Worm (Caenorhabditis elegans) whole organism, L4 larva: ENCODE data around the gene T16G1.18.

Experiments
- D1046.2 ChIP-seq: fragments of 200-800 bp; sonication (Bioruptor generic); IDR thresholded peaks from 2 replicates; pipeline ENCODE4 v1.3.6; 2022; ENCODE audit warnings: missing genetic modification characterization, missing compliant biosample characterization
- F10B5.3 ChIP-seq: sonication (generic microtip); optimal IDR thresholded peaks from 2 replicates; lab custom pipeline; 2016; ENCODE audit warnings: mild to moderate bottlenecking, missing genetic modification characterization, missing compliant biosample characterization
- F49E8.2 ChIP-seq: sonication (generic microtip); optimal IDR thresholded peaks from 2 replicates; lab custom pipeline; 2016; ENCODE audit warnings: missing compliant biosample characterization, mild to moderate bottlenecking, missing genetic modification characterization, borderline replicate concordance
- T26A8.4 ChIP-seq: fragments of 200-800 bp; sonication (Bioruptor generic); IDR thresholded peaks from 2 replicates; pipeline ENCODE4 v1.3.6; 2022; ENCODE audit warnings: missing genetic modification characterization, missing compliant biosample characterization
- aha-1 ChIP-seq: fragments of 150-350 bp; peaks from one replicate; lab custom pipeline; 2014; ENCODE audit warnings: missing biosample characterization, missing genetic modification characterization
- ama-1 ChIP-seq: fragments of 150-350 bp; optimal IDR thresholded peaks from 2 replicates; lab custom pipeline; 2014; ENCODE audit warnings: inconsistent platforms, mixed read lengths
- arid-1 ChIP-seq: fragments of 200-800 bp; sonication (Bioruptor generic); conservative IDR thresholded peaks from 2 replicates; pipeline ENCODE4 v1.3.6; 2022; ENCODE audit warnings: missing genetic modification reagents, missing genetic modification characterization, missing compliant biosample characterization
- attf-4 ChIP-seq: sonication (generic microtip); optimal IDR thresholded peaks from 3 replicates; lab custom pipeline; 2017; ENCODE audit warnings: missing biosample characterization, missing genetic modification characterization
- ceh-20 ChIP-seq: fragments of 200-800 bp; sonication (Bioruptor generic); IDR thresholded peaks from 2 replicates; pipeline ENCODE4 v1.3.6; 2022; ENCODE audit warnings: missing genetic modification reagents, missing genetic modification characterization, missing compliant biosample characterization
- ceh-32 ChIP-seq: sonication (generic microtip); optimal IDR thresholded peaks from 2 replicates; lab custom pipeline; 2016; ENCODE audit warnings: mild to moderate bottlenecking, missing genetic modification characterization, missing compliant biosample characterization; ENCODE audit not compliant: poor library complexity
- ctbp-1 ChIP-seq: fragments of 200-800 bp; sonication (Bioruptor generic); IDR thresholded peaks from 2 replicates; pipeline ENCODE4 v1.3.6; 2022; ENCODE audit warnings: missing genetic modification reagents, missing genetic modification characterization, missing compliant biosample characterization
- daf-16 ChIP-seq, 3 experiments: sonication (generic microtip); optimal IDR thresholded peaks; 2 replicates each; lab custom pipeline; 2016 to 2017; ENCODE audit warnings: missing genetic modification characterization in 3 of 3, missing genetic modification reagents in 3 of 3, mild to moderate bottlenecking in 2 of 3, missing compliant biosample characterization in 2 of 3, missing biosample characterization in 1 of 3, moderate library complexity in 1 of 3
- daf-8 ChIP-seq: fragments of 200-800 bp; sonication (Bioruptor generic); IDR thresholded peaks from 2 replicates; pipeline ENCODE4 v1.3.6; 2022; ENCODE audit warnings: missing genetic modification characterization, missing compliant biosample characterization
- dmd-6 ChIP-seq: fragments of 200-800 bp; sonication (Bioruptor generic); IDR thresholded peaks from 2 replicates; pipeline ENCODE4 v1.3.6; 2022; ENCODE audit warnings: missing genetic modification reagents, missing genetic modification characterization, missing compliant biosample characterization
- dpl-1 ChIP-seq: fragments of 150-350 bp; optimal IDR thresholded peaks from 2 replicates; lab custom pipeline; 2014; ENCODE audit warnings: missing biosample characterization, missing genetic modification reagents, missing genetic modification characterization
- duxl-1 ChIP-seq: sonication (generic microtip); optimal IDR thresholded peaks from 2 replicates; lab custom pipeline; 2016; ENCODE audit warnings: mild to moderate bottlenecking, missing genetic modification characterization, moderate library complexity, missing compliant biosample characterization; ENCODE audit not compliant: poor library complexity
- dve-1 ChIP-seq: sonication (generic microtip); optimal IDR thresholded peaks from 2 replicates; lab custom pipeline; 2017; ENCODE audit warnings: antibody characterized with exemption, mild to moderate bottlenecking, missing genetic modification characterization, missing compliant biosample characterization; ENCODE audit not compliant: insufficient read depth
- egl-43 ChIP-seq: fragments of 200-800 bp; sonication (Bioruptor generic); IDR thresholded peaks from 2 replicates; pipeline ENCODE4 v1.3.6; 2022; ENCODE audit warnings: missing genetic modification reagents, missing genetic modification characterization, missing compliant biosample characterization
- hif-1 ChIP-seq, 2 experiments: sonication (generic microtip); optimal IDR thresholded peaks; 2 replicates each; lab custom pipeline; 2016 to 2017; ENCODE audit warnings: missing compliant biosample characterization in 2 of 2, missing genetic modification characterization in 2 of 2, missing genetic modification reagents in 2 of 2, missing genotype in 2 of 2, mild to moderate bottlenecking in 1 of 2
- hlh-11 ChIP-seq: fragments of 200-800 bp; sonication (Bioruptor generic); optimal IDR thresholded peaks from 2 replicates; lab custom pipeline; 2018; ENCODE audit warnings: mild to moderate bottlenecking, missing genetic modification characterization, missing compliant biosample characterization
- hlh-30 ChIP-seq: sonication (generic microtip); optimal IDR thresholded peaks from 2 replicates; lab custom pipeline; 2017; ENCODE audit warnings: antibody characterized with exemption, mild to moderate bottlenecking, missing genetic modification characterization, missing compliant biosample characterization; ENCODE audit not compliant: insufficient read depth
- hmg-1.1 ChIP-seq: fragments of 200-800 bp; sonication (Bioruptor generic); IDR thresholded peaks from 2 replicates; pipeline ENCODE4 v1.3.6; 2022; ENCODE audit warnings: missing genetic modification reagents, missing genetic modification characterization, missing compliant biosample characterization
- lin-1 ChIP-seq: fragments of 200-800 bp; sonication (Bioruptor generic); IDR thresholded peaks from 2 replicates; pipeline ENCODE4 v1.3.6; 2022; ENCODE audit warnings: missing genetic modification reagents, missing genetic modification characterization, missing compliant biosample characterization
- lin-15B ChIP-seq: fragments of 150-350 bp; sonication (generic microtip); optimal IDR thresholded peaks from 3 replicates; lab custom pipeline; 2014; ENCODE audit warnings: missing biosample characterization, missing genetic modification characterization
- lsy-2 ChIP-seq, 2 experiments: fragments of 150-350 bp in 1 of 2; sonication (generic microtip) in 1 of 2; optimal IDR thresholded peaks; 2 replicates each; lab custom pipeline; 2014 to 2017; ENCODE audit warnings: missing biosample characterization in 2 of 2, missing genetic modification characterization in 2 of 2
- mdt-29 ChIP-seq: fragments of 200-800 bp; sonication (Bioruptor generic); IDR thresholded peaks from 2 replicates; pipeline ENCODE4 v1.3.6; 2022; ENCODE audit warnings: missing genetic modification reagents, missing genetic modification characterization, missing compliant biosample characterization
- mep-1 ChIP-seq: fragments of 150-350 bp; sonication (generic microtip); optimal IDR thresholded peaks from 3 replicates; lab custom pipeline; 2014; ENCODE audit warnings: missing biosample characterization, missing genetic modification characterization
- mes-2 ChIP-seq: sonication (generic microtip); optimal IDR thresholded peaks from 2 replicates; lab custom pipeline; 2016; ENCODE audit warnings: missing genotype, mild to moderate bottlenecking, missing genetic modification characterization, missing compliant biosample characterization; ENCODE audit not compliant: poor library complexity, severe bottlenecking
- mxl-3 ChIP-seq: fragments of 200-800 bp; sonication (Bioruptor generic); optimal IDR thresholded peaks from 2 replicates; lab custom pipeline; 2018; ENCODE audit warnings: mild to moderate bottlenecking, missing genetic modification characterization, missing compliant biosample characterization
- nhr-102 ChIP-seq: sonication (generic microtip); optimal IDR thresholded peaks from 2 replicates; lab custom pipeline; 2016; ENCODE audit warnings: mild to moderate bottlenecking, missing genetic modification characterization, moderate library complexity, missing compliant biosample characterization
- nhr-11 ChIP-seq: fragments of 150-350 bp; optimal IDR thresholded peaks from 2 replicates; lab custom pipeline; 2014; ENCODE audit warnings: missing biosample characterization, missing genetic modification characterization
- nhr-28 ChIP-seq: fragments of 150-350 bp; optimal IDR thresholded peaks from 2 replicates; lab custom pipeline; 2014; ENCODE audit warnings: missing biosample characterization, missing genetic modification characterization
- nhr-48 ChIP-seq: sonication (generic microtip); optimal IDR thresholded peaks from 2 replicates; lab custom pipeline; 2016; ENCODE audit warnings: mild to moderate bottlenecking, missing genetic modification characterization, missing compliant biosample characterization
- nhr-76 ChIP-seq: fragments of 150-350 bp; optimal IDR thresholded peaks from 2 replicates; lab custom pipeline; 2014; ENCODE audit warnings: missing biosample characterization, missing genetic modification characterization
- nhr-77 ChIP-seq: fragments of 150-350 bp; optimal IDR thresholded peaks from 2 replicates; lab custom pipeline; 2014; ENCODE audit warnings: missing biosample characterization, missing genetic modification characterization
- saeg-2 ChIP-seq: fragments of 200-800 bp; sonication (Bioruptor generic); IDR thresholded peaks from 2 replicates; pipeline ENCODE4 v1.3.6; 2022; ENCODE audit warnings: missing genetic modification reagents, missing genetic modification characterization, missing compliant biosample characterization
- spr-1 ChIP-seq: sonication (generic microtip); optimal IDR thresholded peaks from 2 replicates; lab custom pipeline; 2016; ENCODE audit warnings: mild to moderate bottlenecking, missing genetic modification characterization, missing compliant biosample characterization
- spr-3 ChIP-seq: fragments of 200-800 bp; sonication (Bioruptor generic); optimal IDR thresholded peaks from 2 replicates; lab custom pipeline; 2018; ENCODE audit warnings: mild to moderate bottlenecking, missing genetic modification characterization, missing compliant biosample characterization
- unc-130 ChIP-seq: sonication (generic microtip); optimal IDR thresholded peaks from 2 replicates; lab custom pipeline; 2016; ENCODE audit warnings: missing genetic modification reagents, missing genetic modification characterization, missing compliant biosample characterization
- zfp-3 ChIP-seq: fragments of 200-800 bp; sonication (Bioruptor generic); conservative IDR thresholded peaks from 2 replicates; pipeline ENCODE4 v1.3.6; 2022; ENCODE audit warnings: missing genetic modification reagents, missing genetic modification characterization, missing compliant biosample characterization
- zip-2 ChIP-seq: fragments of 150-350 bp; optimal IDR thresholded peaks from 2 replicates; lab custom pipeline; 2014; ENCODE audit warnings: missing biosample characterization, missing genetic modification characterization
- ztf-11 ChIP-seq: fragments of 150-350 bp; optimal IDR thresholded peaks from 2 replicates; lab custom pipeline; 2014; ENCODE audit warnings: missing biosample characterization, missing genetic modification characterization
- ztf-7 ChIP-seq: fragments of 150-350 bp; optimal IDR thresholded peaks from 2 replicates; lab custom pipeline; 2014; ENCODE audit warnings: missing biosample characterization, missing genetic modification characterization

Gene T16G1.18

DNA sequence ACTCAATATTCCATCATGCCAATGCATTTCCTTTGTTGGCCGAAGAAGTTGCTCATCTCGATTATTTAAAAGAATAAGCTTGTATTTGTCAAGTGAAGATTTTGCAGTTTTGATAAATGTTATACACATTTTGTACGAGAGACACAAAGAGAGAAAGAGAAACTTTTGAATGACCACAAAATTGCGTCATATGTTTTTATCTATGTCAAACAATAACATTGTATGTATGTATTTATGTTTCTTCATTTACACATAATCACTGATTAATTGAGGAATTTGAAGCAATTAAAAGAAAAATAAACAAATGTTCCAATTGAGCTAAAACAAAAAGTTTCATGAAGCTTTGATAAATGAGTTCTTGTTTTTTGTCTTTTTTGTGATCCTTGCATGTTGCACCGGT, 12.1 kb downstream of the T16G1.18 start, which contains the start of gene hrg-9:
hrg-9 (minus strand) TSS at position 152 of the 400 bp plus-strand sequence.
- peak in 1 of 2 experiments; percentile 28 for TF ChIP-seq lsy-2 (tag; optimal IDR thresholded peaks at IDR 0.05; lab: Kevin White, UChicago)
- peak; percentile 37 for TF ChIP-seq nhr-28 (tag; lab: Kevin White, UChicago)
- peak; percentile 52 for TF ChIP-seq dve-1
- peak in 1 of 2 experiments; percentile 47 for TF ChIP-seq daf-16 (GFP tag; optimal IDR thresholded peaks at IDR 0.05; lab: Kevin White, UChicago)
- TF ChIP-seq daf-16 (tag; optimal IDR thresholded peaks at IDR 0.05; lab: Kevin White, UChicago) = peak; percentile 23
- no peak for TF ChIP-seq duxl-1 (tag; lab: Kevin White, UChicago)
- peak; percentile 38 for TF ChIP-seq hlh-30 (tag; lab: Kevin White, UChicago)
- peak; percentile 95 for TF ChIP-seq ztf-7
- no peak for TF ChIP-seq mep-1 (tag; lab: Kevin White, UChicago)

DNA sequence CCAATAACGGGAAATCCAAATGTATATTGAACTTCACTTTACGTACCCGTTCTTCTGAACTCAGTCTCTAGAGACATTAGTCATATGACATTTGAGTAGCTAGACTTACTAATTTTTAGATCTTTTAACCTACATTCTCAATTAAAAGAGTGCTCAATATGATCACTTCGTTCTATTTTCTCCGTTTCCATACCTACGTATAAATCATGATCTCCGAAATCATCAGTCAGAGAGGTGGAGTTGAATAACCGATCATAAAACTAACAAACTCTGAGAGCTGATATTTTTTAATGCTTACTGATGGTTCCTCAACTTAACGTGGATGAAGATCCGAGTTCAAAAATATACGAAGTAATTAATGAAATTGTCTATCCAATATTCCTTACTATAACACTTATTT, 13.0 kb downstream of the T16G1.18 start, which contains the start of gene srd-35:
srd-35 (plus strand) TSS at position 301 of the 400 bp plus-strand sequence.
- TF ChIP-seq ctbp-1 (GFP tag; lab: Robert Waterston, UW) (no peak), attf-4 (no peak), zip-2 (tag; lab: Kevin White, UChicago) (no peak), nhr-28 (tag; lab: Kevin White, UChicago) (no peak), hlh-11 (tag; lab: Kevin White, UChicago) (no peak)

DNA sequence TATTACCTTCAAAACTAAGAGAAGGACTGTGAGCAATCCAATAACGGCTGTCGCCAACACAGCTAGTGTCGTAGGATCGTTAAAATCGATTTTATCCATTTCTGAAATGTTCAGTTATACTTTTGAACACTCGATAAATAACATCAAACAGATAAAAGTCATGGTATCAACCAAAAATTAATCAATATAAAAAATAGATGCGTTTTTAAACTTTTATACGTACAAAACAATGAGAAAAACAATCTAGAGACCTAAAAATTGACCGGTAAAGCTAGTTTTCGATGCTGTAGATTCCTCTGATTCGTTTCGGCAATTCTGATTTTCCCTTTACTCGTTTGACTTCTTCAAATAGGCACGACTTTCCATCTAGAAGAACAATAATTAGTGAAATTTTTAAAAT, 16.0 kb downstream of the T16G1.18 start, which contains the start of gene R186.3:
R186.3 (minus strand) TSS at position 101 of the 400 bp plus-strand sequence.
- TF ChIP-seq mdt-29 (GFP tag; lab: Robert Waterston, UW) (no peak), egl-43 (no peak), aha-1 (tag; lab: Kevin White, UChicago) (no peak), F10B5.3 (no peak), dmd-6 (GFP tag; lab: Robert Waterston, UW) (no peak), ceh-32 (tag; lab: Kevin White, UChicago) (no peak), T26A8.4 (no peak), nhr-76 (no peak), ama-1 (lab: Kevin White, UChicago) (no peak), ztf-11 (no peak), F49E8.2 (tag; lab: Kevin White, UChicago) (no peak), nhr-28 (tag; lab: Kevin White, UChicago) (no peak)

DNA sequence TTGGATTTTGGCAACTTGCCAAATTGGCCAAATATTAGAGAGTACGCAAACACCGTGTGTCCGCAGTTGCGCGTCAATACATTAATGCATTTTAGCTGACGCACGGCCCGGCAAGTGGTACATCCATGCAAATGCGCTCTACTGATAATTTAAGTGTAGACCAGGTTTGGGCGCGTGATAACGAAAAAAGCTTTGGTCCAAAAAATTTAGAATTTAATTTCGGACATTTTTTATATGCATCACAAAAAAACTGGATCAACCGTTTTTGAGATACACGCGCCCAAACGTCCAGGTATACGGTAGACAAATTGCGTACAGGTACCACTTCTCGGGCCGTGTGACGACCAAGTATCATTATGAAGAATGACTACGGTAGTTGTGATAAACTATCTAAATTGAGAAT, 16.8 kb downstream of the T16G1.18 start, which contains the start of gene R186.8:
R186.8 (minus strand) TSS at position 58 of the 403 bp plus-strand sequence.
- TF ChIP-seq ctbp-1 (GFP tag; lab: Robert Waterston, UW) (peak; percentile 69; the same call in 1 of the 2 replicates), saeg-2 (GFP tag; lab: Robert Waterston, UW) (0 out of 2 replicates have a peak, but pooled peaks have one; percentile 14), mxl-3 (GFP tag; lab: Kevin White, UChicago) (peak; percentile 44), daf-8 (GFP tag; lab: Robert Waterston, UW) (0 out of 2 replicates have a peak, but pooled peaks have one; percentile 35), lin-1 (GFP tag; lab: Robert Waterston, UW) (peak; percentile 12; the same call in 1 of the 2 replicates), unc-130 (GFP tag; lab: Kevin White, UChicago) (peak; percentile 66), nhr-102 (peak; percentile 58), dpl-1 (GFP tag; lab: Kevin White, UChicago) (peak; percentile 58), dve-1 (peak; percentile 53), hlh-11 (tag; lab: Kevin White, UChicago) (peak; percentile 79), zfp-3 (GFP tag; lab: Robert Waterston, UW) (peak; percentile 87), mep-1 (tag; lab: Kevin White, UChicago) (peak; percentile 74), lin-15B (peak; percentile 18), hif-1 (tag; optimal IDR thresholded peaks at IDR 0.05; lab: Kevin White, UChicago) (peak in 1 of 2 experiments; percentile 56), spr-1 (tag; lab: Kevin White, UChicago) (peak; percentile 47), T26A8.4 (peak; percentile 87; the same call in 1 of the 2 replicates), aha-1 (tag; lab: Kevin White, UChicago) (peak; percentile 96), hmg-1.1 (peak; percentile 86), nhr-48 (tag; lab: Kevin White, UChicago) (peak; percentile 60), nhr-77 (tag; lab: Kevin White, UChicago) (peak; percentile 54), ceh-20 (GFP tag; lab: Robert Waterston, UW) (peak; percentile 82), spr-3 (GFP tag; lab: Kevin White, UChicago) (peak; percentile 38), D1046.2 (0 out of 2 replicates have a peak, but pooled peaks have one; percentile 41), mes-2 (tag; lab: Kevin White, UChicago) (peak; percentile 79), arid-1 (GFP tag; lab: Robert Waterston, UW) (peak; percentile 72), dmd-6 (GFP tag; lab: Robert Waterston, UW) (peak; percentile 94), nhr-11 (tag; lab: Kevin White, UChicago) (peak; percentile 37), hlh-30 (tag; lab: Kevin White, UChicago) (peak; percentile 43)
